Fruit fly (Drosophila melanogaster) whole organism, adult: ENCODE results near the gene Svil.

Experiments
- CG11617 ChIP-seq: fragments of 200-800 bp; sonication (Bioruptor generic); optimal IDR thresholded peaks from 2 replicates; lab custom pipeline; 2017; ENCODE audit warnings: mild to moderate bottlenecking, missing biosample characterization, missing genetic modification reagents, missing genetic modification characterization
- CG12768 ChIP-seq: fragments of 200-800 bp; sonication (Bioruptor generic); optimal IDR thresholded peaks from 2 replicates; lab custom pipeline; 2017; ENCODE audit warnings: missing biosample characterization, missing genetic modification characterization, mild to moderate bottlenecking, moderate library complexity, missing genetic modification reagents
- CG14711 ChIP-seq: fragments of 200-800 bp; sonication (Bioruptor generic); optimal IDR thresholded peaks from 2 replicates; lab custom pipeline; 2018; ENCODE audit warnings: missing biosample characterization, mild to moderate bottlenecking, missing genetic modification characterization, moderate library complexity
- CG1620 ChIP-seq: fragments of 200-800 bp; sonication (Bioruptor generic); optimal IDR thresholded peaks from 2 replicates; lab custom pipeline; 2016; ENCODE audit warnings: missing biosample characterization, missing genetic modification characterization
- CG33017 ChIP-seq: fragments of 200-800 bp; sonication (Bioruptor generic); optimal IDR thresholded peaks from 2 replicates; lab custom pipeline; 2018; ENCODE audit warnings: missing biosample characterization, mild to moderate bottlenecking, missing genetic modification characterization, moderate library complexity
- CG5204 ChIP-seq: fragments of 200-800 bp; sonication (Bioruptor generic); optimal IDR thresholded peaks from 2 replicates; lab custom pipeline; 2016; ENCODE audit warnings: missing biosample characterization, missing genetic modification characterization
- CG7045 ChIP-seq: fragments of 200-800 bp; sonication (Bioruptor generic); optimal IDR thresholded peaks from 2 replicates; lab custom pipeline; 2017; ENCODE audit warnings: missing biosample characterization, mild to moderate bottlenecking, missing genetic modification characterization
- CG7101 ChIP-seq: fragments of 200-800 bp; sonication (Bioruptor generic); optimal IDR thresholded peaks from 2 replicates; lab custom pipeline; 2018; ENCODE audit warnings: missing biosample characterization, mild to moderate bottlenecking, missing genetic modification characterization, moderate library complexity
- Clk ChIP-seq: fragments of 200-800 bp; sonication (Bioruptor generic); optimal IDR thresholded peaks from 2 replicates; lab custom pipeline; 2017; ENCODE audit warnings: missing biosample characterization, missing genetic modification characterization
- Crg-1 ChIP-seq: fragments of 200-800 bp; sonication (Bioruptor generic); optimal IDR thresholded peaks from 2 replicates; lab custom pipeline; 2016; ENCODE audit warnings: missing biosample characterization, missing genetic modification characterization
- Hr96 ChIP-seq: fragments of 200-800 bp; sonication (Bioruptor generic); optimal IDR thresholded peaks from 2 replicates; lab custom pipeline; 2016; ENCODE audit warnings: missing biosample characterization, missing genetic modification characterization
- Mnt ChIP-seq: fragments of 200-800 bp; sonication (Bioruptor generic); optimal IDR thresholded peaks from 2 replicates; lab custom pipeline; 2016; ENCODE audit warnings: missing biosample characterization, mild to moderate bottlenecking, missing genetic modification characterization
- bab1 ChIP-seq: fragments of 200-800 bp; sonication (Bioruptor generic); optimal IDR thresholded peaks from 3 replicates; lab custom pipeline; 2019; ENCODE audit warnings: missing biosample characterization, mild to moderate bottlenecking, missing genetic modification characterization, moderate library complexity
- cic ChIP-seq: fragments of 200-800 bp; sonication (Bioruptor generic); optimal IDR thresholded peaks from 2 replicates; lab custom pipeline; 2017; ENCODE audit warnings: missing biosample characterization, mild to moderate bottlenecking, missing genetic modification characterization, moderate library complexity
- cnc ChIP-seq, 2 experiments: fragments of >200 bp; optimal IDR thresholded peaks; 2 replicates each; lab custom pipeline; 2017
- kay ChIP-seq: fragments of 200-800 bp; sonication (Bioruptor generic); peaks from one replicate; lab custom pipeline; 2016; ENCODE audit warnings: missing biosample characterization, missing genetic modification characterization, borderline replicate concordance
- ovo ChIP-seq: fragments of 200-800 bp; sonication (Bioruptor generic); optimal IDR thresholded peaks from 2 replicates; lab custom pipeline; 2016; ENCODE audit warnings: missing biosample characterization, missing genetic modification characterization
- pad ChIP-seq: fragments of 200-800 bp; sonication (Bioruptor generic); optimal IDR thresholded peaks from 3 replicates; lab custom pipeline; 2017; ENCODE audit warnings: missing biosample characterization, missing genetic modification characterization, mild to moderate bottlenecking, moderate library complexity, missing genetic modification reagents
- tj ChIP-seq: fragments of 200-800 bp; sonication (Bioruptor generic); optimal IDR thresholded peaks from 3 replicates; lab custom pipeline; 2017; ENCODE audit warnings: missing biosample characterization, mild to moderate bottlenecking, missing genetic modification characterization, moderate library complexity
- toe ChIP-seq: fragments of 200-800 bp; sonication (Bioruptor generic); optimal IDR thresholded peaks from 2 replicates; lab custom pipeline; 2016; ENCODE audit warnings: missing biosample characterization, missing genetic modification characterization

Svil gene

dm6 chr3L:2411564-2412080 is 34.2 kb downstream of the Svil start:
- peak; percentile 54 for TF ChIP-seq CG7101
- peak; percentile 44 for TF ChIP-seq CG11617 (GFP tag; lab: Kevin White, UChicago)
- TF ChIP-seq toe, result peak; percentile 41
- TF ChIP-seq bab1 (GFP tag; lab: Kevin White, UChicago), result no peak
- TF ChIP-seq CG7045 (GFP tag; lab: Kevin White, UChicago), result peak; percentile 83
- TF ChIP-seq tj (GFP tag; lab: Kevin White, UChicago), result no peak
- peak; percentile 57 for TF ChIP-seq CG14711 (tag; lab: Kevin White, UChicago)
- peak; percentile 12 for TF ChIP-seq Hr96
- TF ChIP-seq pad, result no peak
- TF ChIP-seq CG12768, result peak; percentile 63
- TF ChIP-seq CG33017 (tag; lab: Kevin White, UChicago), result peak; percentile 68
- peak; percentile 53 for TF ChIP-seq CG5204 (GFP tag; lab: Kevin White, UChicago)

DNA sequence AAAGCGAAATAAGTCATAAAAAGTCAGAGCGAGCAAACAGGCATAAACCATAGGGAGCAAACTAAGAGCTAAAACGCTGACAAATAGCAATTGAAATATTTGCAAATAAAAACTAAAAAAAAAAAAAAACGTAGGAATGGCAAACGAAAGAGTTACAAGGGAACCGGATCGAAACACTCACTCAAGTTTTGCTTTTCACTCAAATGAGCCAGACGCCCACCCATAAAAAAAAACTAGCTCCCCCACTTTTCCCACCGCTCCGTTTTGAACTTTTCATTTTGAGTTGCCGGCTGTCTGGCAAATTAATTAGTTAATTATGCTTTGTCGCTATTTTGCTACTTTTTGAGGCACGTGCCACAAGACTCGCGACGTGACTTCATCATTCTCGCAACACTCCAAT is 37.4 kb downstream of the Svil start:
- TF ChIP-seq CG14711 (tag; lab: Kevin White, UChicago) (no peak), CG33017 (tag; lab: Kevin White, UChicago) (no peak), cnc (optimal IDR thresholded peaks at IDR 0.05; lab: Kevin White, UChicago) (no peak), CG7045 (GFP tag; lab: Kevin White, UChicago) (no peak), tj (GFP tag; lab: Kevin White, UChicago) (peak; percentile 35), Crg-1 (GFP tag; lab: Kevin White, UChicago) (no peak)

DNA sequence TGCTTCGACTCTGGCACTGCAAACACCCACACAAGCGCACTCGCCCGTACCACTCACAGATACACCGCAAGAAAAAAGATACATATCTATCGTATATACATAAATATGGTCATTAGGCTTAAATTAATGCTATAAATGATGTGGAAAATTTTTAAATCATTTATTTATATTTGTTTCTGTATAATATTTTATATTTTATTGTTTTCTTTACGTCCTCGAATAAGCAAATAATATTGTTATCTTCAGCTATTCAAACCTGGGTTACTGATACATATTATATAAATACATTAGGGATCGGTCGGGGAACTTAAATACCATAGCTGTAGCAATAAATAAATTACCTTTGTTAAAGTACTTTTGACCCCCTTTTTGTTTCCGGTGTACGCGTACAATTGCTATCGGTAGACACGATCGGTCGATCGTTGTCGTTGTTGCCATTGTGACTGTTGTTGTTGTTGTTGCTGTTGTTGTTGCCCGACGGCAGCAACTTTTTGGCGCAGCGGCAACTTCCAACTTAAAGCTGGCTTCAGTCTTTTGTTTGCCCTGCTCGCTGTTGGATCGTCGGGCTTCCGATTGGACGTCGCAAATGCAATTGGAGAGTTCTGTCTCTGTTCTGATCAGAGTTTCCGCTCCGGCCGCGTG is 40.1 kb downstream of the Svil start:
- TF ChIP-seq CG7045 (GFP tag; lab: Kevin White, UChicago) (peak; percentile 77), toe (peak; percentile 20), CG14711 (tag; lab: Kevin White, UChicago) (peak; percentile 61), Crg-1 (GFP tag; lab: Kevin White, UChicago) (peak; percentile 22), ovo (GFP tag; lab: Kevin White, UChicago) (no peak), cic (GFP tag; lab: Kevin White, UChicago) (no peak), Mnt (GFP tag; lab: Kevin White, UChicago) (no peak), CG1620 (GFP tag; lab: Kevin White, UChicago) (peak; percentile 18), CG11617 (GFP tag; lab: Kevin White, UChicago) (peak; percentile 82), CG7101 (peak; percentile 65), tj (GFP tag; lab: Kevin White, UChicago) (peak; percentile 76), bab1 (GFP tag; lab: Kevin White, UChicago) (peak; percentile 94), kay (peak; percentile 42), cnc (optimal IDR thresholded peaks at IDR 0.05; lab: Kevin White, UChicago) (no peak), CG5204 (GFP tag; lab: Kevin White, UChicago) (peak; percentile 32), CG33017 (tag; lab: Kevin White, UChicago) (peak; percentile 48), CG12768 (peak; percentile 11), pad (peak; percentile 80), Clk (GFP tag; lab: Kevin White, UChicago) (no peak), Hr96 (peak; percentile 1)

dm6 chr3L:2418769-2419168 is 41.3 kb downstream of the Svil start:
- TF ChIP-seq CG7045 (GFP tag; lab: Kevin White, UChicago) (peak; percentile 4), bab1 (GFP tag; lab: Kevin White, UChicago) (peak; percentile 71), kay (peak; percentile 58), CG5204 (GFP tag; lab: Kevin White, UChicago) (no peak), CG14711 (tag; lab: Kevin White, UChicago) (peak; percentile 60), CG11617 (GFP tag; lab: Kevin White, UChicago) (no peak), cic (GFP tag; lab: Kevin White, UChicago) (no peak), Mnt (GFP tag; lab: Kevin White, UChicago) (no peak), tj (GFP tag; lab: Kevin White, UChicago) (no peak)

dm6 chr3L:2421138-2421537 is 43.7 kb downstream of the Svil start:
- TF ChIP-seq CG33017 (tag; lab: Kevin White, UChicago) (no peak), CG12768 (no peak), CG7045 (GFP tag; lab: Kevin White, UChicago) (no peak), bab1 (GFP tag; lab: Kevin White, UChicago) (no peak), Hr96 (no peak), Mnt (GFP tag; lab: Kevin White, UChicago) (no peak), CG7101 (no peak)

- no peak for TF ChIP-seq CG12768
- TF ChIP-seq Crg-1 (GFP tag; lab: Kevin White, UChicago), result no peak
- TF ChIP-seq cnc (optimal IDR thresholded peaks at IDR 0.05; lab: Kevin White, UChicago), result no peak
These were observed 45.3 kb downstream of the Svil start for dm6 chr3L:2422763-2423162.

DNA sequence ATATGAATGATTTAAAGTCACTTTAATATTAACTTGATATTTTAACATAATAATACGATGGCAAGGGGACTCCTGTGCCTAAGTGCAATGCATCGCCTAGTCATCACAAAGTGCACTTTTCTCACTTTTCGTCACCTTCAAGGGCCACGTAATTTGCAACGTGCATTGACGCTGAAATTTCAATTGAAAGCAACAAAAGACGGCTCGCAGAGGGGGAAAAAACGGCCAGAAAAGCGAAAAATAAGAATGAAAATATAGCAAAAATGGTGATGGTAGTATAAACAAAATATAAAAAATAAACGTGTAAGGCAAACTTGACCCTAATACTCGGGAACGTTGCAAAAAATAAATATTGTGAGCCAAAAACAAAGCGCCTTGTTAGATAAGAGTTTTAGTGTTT is 46.1 kb downstream of the Svil start:
- TF ChIP-seq Clk (GFP tag; lab: Kevin White, UChicago), result no peak
- no peak for TF ChIP-seq pad
- no peak for TF ChIP-seq ovo (GFP tag; lab: Kevin White, UChicago)
- no peak for TF ChIP-seq cic (GFP tag; lab: Kevin White, UChicago)
- no peak for TF ChIP-seq Mnt (GFP tag; lab: Kevin White, UChicago)
- no peak for TF ChIP-seq CG11617 (GFP tag; lab: Kevin White, UChicago)
- no peak for TF ChIP-seq CG14711 (tag; lab: Kevin White, UChicago)
- TF ChIP-seq CG7045 (GFP tag; lab: Kevin White, UChicago), result no peak
- TF ChIP-seq Crg-1 (GFP tag; lab: Kevin White, UChicago), result no peak
- peak; percentile 8 for TF ChIP-seq bab1 (GFP tag; lab: Kevin White, UChicago)
- TF ChIP-seq toe, result no peak
- TF ChIP-seq cnc (optimal IDR thresholded peaks at IDR 0.05; lab: Kevin White, UChicago), result no peak
- TF ChIP-seq CG5204 (GFP tag; lab: Kevin White, UChicago), result no peak
- no peak for TF ChIP-seq CG33017 (tag; lab: Kevin White, UChicago)
- TF ChIP-seq tj (GFP tag; lab: Kevin White, UChicago), result peak; percentile 97
